Fruit fly (Drosophila melanogaster) whole organism, embryonic: ENCODE measurements around the gene CG8119.

Source experiments
- Atf3 ChIP-seq: fragments of 200-800 bp; sonication (Bioruptor generic); optimal IDR thresholded peaks from 3 replicates; lab custom pipeline; 2016; ENCODE audit warnings: missing biosample characterization, missing genetic modification characterization
- Bteb2 ChIP-seq: fragments of 200-800 bp; sonication (Bioruptor generic); optimal IDR thresholded peaks from 2 replicates; lab custom pipeline; 2016; ENCODE audit warnings: missing biosample characterization, missing genetic modification characterization
- CG10209 ChIP-seq: fragments of 200-800 bp; sonication (Bioruptor generic); optimal IDR thresholded peaks from 3 replicates; lab custom pipeline; 2017; ENCODE audit warnings: missing biosample characterization, mild to moderate bottlenecking, missing genetic modification characterization, missing genetic modification reagents
- CG10267 ChIP-seq: fragments of 200-800 bp; sonication (Bioruptor generic); optimal IDR thresholded peaks from 2 replicates; lab custom pipeline; 2018; ENCODE audit warnings: missing biosample characterization, mild to moderate bottlenecking, missing genetic modification characterization, moderate library complexity
- CG10543 ChIP-seq: fragments of 200-800 bp; sonication (Bioruptor generic); optimal IDR thresholded peaks from 3 replicates; lab custom pipeline; 2017; ENCODE audit warnings: missing biosample characterization, mild to moderate bottlenecking, missing genetic modification characterization, moderate library complexity
- CG11247 ChIP-seq: fragments of 200-800 bp; sonication (Bioruptor generic); IDR thresholded peaks from 2 replicates; pipeline ENCODE4 v1.3.6; 2022; ENCODE audit warnings: missing biosample characterization, missing genetic modification characterization
- CG11398 ChIP-seq: fragments of 200-800 bp; sonication (Bioruptor generic); optimal IDR thresholded peaks from 2 replicates; lab custom pipeline; 2016; ENCODE audit warnings: missing biosample characterization, missing genetic modification characterization
- CG11695 ChIP-seq: fragments of 200-800 bp; sonication (Bioruptor generic); IDR thresholded peaks from 3 replicates; pipeline ENCODE4 v1.3.6; 2022; ENCODE audit warnings: missing biosample characterization, missing genetic modification characterization
- CG12299 ChIP-seq: fragments of 200-800 bp; sonication (Bioruptor generic); optimal IDR thresholded peaks from 2 replicates; lab custom pipeline; 2018; ENCODE audit warnings: missing biosample characterization, mild to moderate bottlenecking, missing genetic modification characterization
- CG13424 ChIP-seq: fragments of 200-800 bp; sonication (Bioruptor generic); optimal IDR thresholded peaks from 2 replicates; lab custom pipeline; 2019; ENCODE audit warnings: missing biosample characterization, mild to moderate bottlenecking, missing genetic modification characterization, moderate library complexity
- CG13775 ChIP-seq: fragments of 200-800 bp; sonication (Bioruptor generic); optimal IDR thresholded peaks from 3 replicates; lab custom pipeline; 2017; ENCODE audit warnings: missing biosample characterization, mild to moderate bottlenecking, missing genetic modification characterization
- CG13894 ChIP-seq: fragments of 200-800 bp; sonication (Bioruptor generic); optimal IDR thresholded peaks from 3 replicates; lab custom pipeline; 2018; ENCODE audit warnings: missing biosample characterization, mild to moderate bottlenecking, missing genetic modification characterization, moderate library complexity
- CG17186 ChIP-seq: fragments of 200-800 bp; sonication (Bioruptor generic); optimal IDR thresholded peaks from 3 replicates; lab custom pipeline; 2017; ENCODE audit warnings: missing biosample characterization, missing genetic modification reagents, missing genetic modification characterization
- CG17328 ChIP-seq: fragments of 200-800 bp; sonication (Bioruptor generic); IDR thresholded peaks from 2 replicates; pipeline ENCODE4 v1.3.6; 2022; ENCODE audit warnings: missing biosample characterization, missing genetic modification characterization
- CG17829 ChIP-seq: fragments of 200-800 bp; optimal IDR thresholded peaks from 2 replicates; lab custom pipeline; 2019; ENCODE audit warnings: missing biosample characterization, mild to moderate bottlenecking, missing genetic modification characterization, moderate library complexity
- CG2678 ChIP-seq: fragments of 200-800 bp; sonication (Bioruptor generic); optimal IDR thresholded peaks from 3 replicates; lab custom pipeline; 2019; ENCODE audit warnings: missing biosample characterization, mild to moderate bottlenecking, missing genetic modification characterization, moderate library complexity
- CG2712 ChIP-seq: fragments of 200-800 bp; optimal IDR thresholded peaks from 3 replicates; lab custom pipeline; 2019; ENCODE audit warnings: missing biosample characterization, mild to moderate bottlenecking, missing genetic modification characterization, moderate library complexity
- CG32767 ChIP-seq: fragments of 200-800 bp; sonication (Bioruptor generic); IDR thresholded peaks from 2 replicates; pipeline ENCODE4 v1.3.6; 2022; ENCODE audit warnings: missing biosample characterization, missing genetic modification characterization
- CG4404 ChIP-seq: fragments of 200-800 bp; sonication (Bioruptor generic); IDR thresholded peaks from 2 replicates; pipeline ENCODE4 v1.3.6; 2022; ENCODE audit warnings: missing biosample characterization, missing genetic modification characterization
- CG4854 ChIP-seq: fragments of 200-800 bp; sonication (Bioruptor generic); optimal IDR thresholded peaks from 2 replicates; lab custom pipeline; 2016; ENCODE audit warnings: missing biosample characterization, missing genetic modification characterization, inconsistent platforms
- CG5180 ChIP-seq: fragments of 200-800 bp; sonication (Bioruptor generic); optimal IDR thresholded peaks from 3 replicates; lab custom pipeline; 2017; ENCODE audit warnings: missing biosample characterization, missing genetic modification characterization, mild to moderate bottlenecking, moderate library complexity, missing genetic modification reagents
- CG6254 ChIP-seq: fragments of 200-800 bp; sonication (Bioruptor generic); optimal IDR thresholded peaks from 3 replicates; lab custom pipeline; 2017; ENCODE audit warnings: mild to moderate bottlenecking, missing biosample characterization, missing genetic modification reagents, missing genetic modification characterization
- CG6689 ChIP-seq: fragments of 200-800 bp; sonication (Bioruptor generic); IDR thresholded peaks from 2 replicates; pipeline ENCODE4 v1.3.6; 2022; ENCODE audit warnings: missing biosample characterization, missing genetic modification characterization
- CG7839 ChIP-seq: fragments of 200-800 bp; sonication (Bioruptor generic); optimal IDR thresholded peaks from 3 replicates; lab custom pipeline; 2018; ENCODE audit warnings: missing biosample characterization, mild to moderate bottlenecking, missing genetic modification characterization, moderate library complexity
- CG9609 ChIP-seq: fragments of 200-800 bp; sonication (Bioruptor generic); optimal IDR thresholded peaks from 3 replicates; lab custom pipeline; 2016; ENCODE audit warnings: missing biosample characterization, missing genetic modification characterization
- CTCF ChIP-seq: fragments of 200-800 bp; sonication (Bioruptor generic); optimal IDR thresholded peaks from 2 replicates; lab custom pipeline; 2017; ENCODE audit warnings: missing biosample characterization, mild to moderate bottlenecking, missing genetic modification characterization, moderate library complexity
- CkIIα-i1 ChIP-seq: fragments of 200-800 bp; sonication (Bioruptor generic); IDR thresholded peaks from 2 replicates; pipeline ENCODE4 v1.3.6; 2022; ENCODE audit warnings: missing biosample characterization, missing genetic modification characterization
- Dad ChIP-seq: fragments of 200-800 bp; sonication (Bioruptor generic); optimal IDR thresholded peaks from 3 replicates; lab custom pipeline; 2016; ENCODE audit warnings: missing biosample characterization, missing genetic modification characterization
- Doc2 ChIP-seq: fragments of 200-800 bp; sonication (Bioruptor generic); IDR thresholded peaks from 2 replicates; pipeline ENCODE4 v1.3.6; 2022; ENCODE audit warnings: missing biosample characterization, missing genetic modification characterization
- Elba2 ChIP-seq: fragments of 200-800 bp; sonication (Bioruptor generic); optimal IDR thresholded peaks from 3 replicates; lab custom pipeline; 2016; ENCODE audit warnings: missing biosample characterization, missing genetic modification characterization
- Ets65A ChIP-seq: fragments of 200-800 bp; sonication (Bioruptor generic); peaks from one replicate; lab custom pipeline; 2016; ENCODE audit warnings: missing biosample characterization, missing genetic modification characterization
- Fer3 ChIP-seq: fragments of 200-800 bp; sonication (Bioruptor generic); optimal IDR thresholded peaks from 2 replicates; lab custom pipeline; 2018; ENCODE audit warnings: missing biosample characterization, mild to moderate bottlenecking, missing genetic modification characterization, moderate library complexity
- Gsc ChIP-seq: fragments of 200-800 bp; sonication (Bioruptor generic); IDR thresholded peaks from 2 replicates; pipeline ENCODE4 v1.3.6; 2022; ENCODE audit warnings: missing biosample characterization, missing genetic modification characterization
- Hmx ChIP-seq: fragments of 200-800 bp; sonication (Bioruptor generic); optimal IDR thresholded peaks from 2 replicates; lab custom pipeline; 2016; ENCODE audit warnings: missing biosample characterization, missing genetic modification characterization
- Med ChIP-seq: fragments of 200-800 bp; sonication (Bioruptor generic); peaks from one replicate; lab custom pipeline; 2016; ENCODE audit warnings: missing biosample characterization, missing genetic modification characterization, mild to moderate bottlenecking, inconsistent platforms, moderate library complexity
- NfI ChIP-seq: fragments of 200-800 bp; sonication (Bioruptor generic); optimal IDR thresholded peaks from 3 replicates; lab custom pipeline; 2018; ENCODE audit warnings: missing biosample characterization, mild to moderate bottlenecking, missing genetic modification characterization, moderate library complexity
- Taf1 ChIP-seq: fragments of 200-800 bp; sonication (Bioruptor generic); IDR thresholded peaks from 2 replicates; pipeline ENCODE4 v1.3.6; 2022; ENCODE audit warnings: missing biosample characterization, missing genetic modification characterization
- Vsx1 ChIP-seq: fragments of 200-800 bp; sonication (Bioruptor generic); optimal IDR thresholded peaks from 2 replicates; lab custom pipeline; 2017; ENCODE audit warnings: missing biosample characterization, mild to moderate bottlenecking, missing genetic modification characterization, missing genetic modification reagents
- ash1 ChIP-seq: fragments of 200-800 bp; sonication (Bioruptor generic); optimal IDR thresholded peaks from 2 replicates; lab custom pipeline; 2018; ENCODE audit warnings: missing biosample characterization, mild to moderate bottlenecking, missing genetic modification characterization
- bigmax ChIP-seq: fragments of 200-800 bp; sonication (Bioruptor generic); optimal IDR thresholded peaks from 2 replicates; lab custom pipeline; 2018; ENCODE audit warnings: missing biosample characterization, mild to moderate bottlenecking, missing genetic modification characterization
- dysf ChIP-seq: fragments of 200-800 bp; sonication (Bioruptor generic); IDR thresholded peaks from 3 replicates; pipeline ENCODE4 v1.3.6; 2022; ENCODE audit warnings: missing biosample characterization, missing genetic modification characterization
- ems ChIP-seq: fragments of 200-800 bp; sonication (Bioruptor generic); optimal IDR thresholded peaks from 3 replicates; lab custom pipeline; 2016; ENCODE audit warnings: missing biosample characterization, missing genetic modification characterization
- grn ChIP-seq: fragments of 200-800 bp; sonication (Bioruptor generic); optimal IDR thresholded peaks from 3 replicates; lab custom pipeline; 2017; ENCODE audit warnings: missing biosample characterization, missing genetic modification characterization
- hkb ChIP-seq, 2 experiments: fragments of 200-800 bp in 1 of 2; fragments of >200 bp in 1 of 2; sonication (Bioruptor generic) in 1 of 2; IDR thresholded peaks in 1 of 2; optimal IDR thresholded peaks in 1 of 2; 2 replicates each; pipeline versions ENCODE4 v1.3.6 to Lab custom; 2017 to 2022; ENCODE audit warnings: missing biosample characterization in 1 of 2, missing genetic modification characterization in 1 of 2
- hth ChIP-seq: fragments of >200 bp; optimal IDR thresholded peaks from 2 replicates; lab custom pipeline; 2017; ENCODE audit warnings: inconsistent platforms
- jumu ChIP-seq: fragments of 200-800 bp; sonication (Bioruptor generic); optimal IDR thresholded peaks from 3 replicates; lab custom pipeline; 2016; ENCODE audit warnings: missing biosample characterization, missing genetic modification characterization
- lmd ChIP-seq: fragments of 200-800 bp; sonication (Bioruptor generic); IDR thresholded peaks from 2 replicates; pipeline ENCODE4 v1.3.6; 2022; ENCODE audit warnings: missing biosample characterization, missing genetic modification characterization
- odd ChIP-seq: fragments of 200-800 bp; sonication (Bioruptor generic); optimal IDR thresholded peaks from 2 replicates; lab custom pipeline; 2017; ENCODE audit warnings: missing biosample characterization, mild to moderate bottlenecking, missing genetic modification characterization
- pum ChIP-seq: fragments of 200-800 bp; sonication (Bioruptor generic); optimal IDR thresholded peaks from 2 replicates; lab custom pipeline; 2016; ENCODE audit warnings: missing biosample characterization, missing genetic modification characterization
- shn ChIP-seq: fragments of 200-800 bp; sonication (Bioruptor generic); optimal IDR thresholded peaks from 3 replicates; lab custom pipeline; 2016; ENCODE audit warnings: missing biosample characterization, missing genetic modification characterization
- sima ChIP-seq: fragments of 200-800 bp; sonication (Bioruptor generic); optimal IDR thresholded peaks from 2 replicates; lab custom pipeline; 2016; ENCODE audit warnings: missing biosample characterization, missing genetic modification characterization
- sqz ChIP-seq: fragments of 200-800 bp; sonication (Bioruptor generic); optimal IDR thresholded peaks from 3 replicates; lab custom pipeline; 2018; ENCODE audit warnings: missing biosample characterization, mild to moderate bottlenecking, missing genetic modification characterization

Gene CG8119

dm6 chrX:15622970-15623402 is 39.4 kb upstream of the CG8119 start (continued):
- TF ChIP-seq lmd (GFP tag; lab: Robert Waterston, UW) (peak; percentile 92), sima (GFP tag; lab: Kevin White, UChicago) (no peak), jumu (peak; percentile 88), CG13775 (GFP tag; lab: Kevin White, UChicago) (peak; percentile 48), bigmax (no peak), CG13424 (tag; lab: Kevin White, UChicago) (peak; percentile 81), CG2712 (peak; percentile 73), NfI (GFP tag; lab: Kevin White, UChicago) (peak; percentile 74), CG17829 (peak; percentile 51), CG17186 (GFP tag; lab: Kevin White, UChicago) (peak; percentile 12), CG32767 (GFP tag; lab: Robert Waterston, UW) (peak; percentile 74), CG5180 (GFP tag; lab: Kevin White, UChicago) (peak; percentile 35), CG10543 (GFP tag; lab: Kevin White, UChicago) (no peak), CTCF (GFP tag; lab: Kevin White, UChicago) (no peak), CG9609 (GFP tag; lab: Kevin White, UChicago) (peak; percentile 57), dysf (GFP tag; lab: Robert Waterston, UW) (peak; percentile 93), Gsc (GFP tag; lab: Robert Waterston, UW) (peak; percentile 42; the same call in 1 of the 2 replicates), CG12299 (no peak), Bteb2 (GFP tag; lab: Kevin White, UChicago) (peak; percentile 30), CG11695 (GFP tag; lab: Robert Waterston, UW) (peak; percentile 86), Vsx1 (GFP tag; lab: Kevin White, UChicago) (peak; percentile 38), CG17328 (peak; percentile 83), hkb (optimal IDR thresholded peaks at IDR 0.05; lab: Kevin White, UChicago) (no peak), hkb (GFP tag; IDR thresholded peaks at IDR 0.05; lab: Robert Waterston, UW) (peak; percentile 92), CG11247 (GFP tag; lab: Robert Waterston, UW) (peak; percentile 83), CG4854 (GFP tag; lab: Kevin White, UChicago) (peak; percentile 61), Hmx (GFP tag; lab: Kevin White, UChicago) (peak; percentile 34), CG6254 (GFP tag; lab: Kevin White, UChicago) (peak; percentile 6), CG7839 (tag; lab: Kevin White, UChicago) (peak; percentile 85), shn (peak; percentile 64), Elba2 (GFP tag; lab: Kevin White, UChicago) (no peak), Doc2 (GFP tag; lab: Robert Waterston, UW) (peak; percentile 32; the same call in 1 of the 2 replicates), ash1 (GFP tag; lab: Kevin White, UChicago) (no peak), hth (lab: Kevin White, UChicago) (no peak), CG10209 (GFP tag; lab: Kevin White, UChicago) (peak; percentile 60), Ets65A (peak; percentile 91), ems (GFP tag; lab: Kevin White, UChicago) (peak; percentile 55), grn (GFP tag; lab: Kevin White, UChicago) (peak; percentile 58), pum (GFP tag; lab: Kevin White, UChicago) (peak; percentile 90), sqz (GFP tag; lab: Kevin White, UChicago) (peak; percentile 82), odd (GFP tag; lab: Kevin White, UChicago) (peak; percentile 47), Dad (GFP tag; lab: Kevin White, UChicago) (peak; percentile 70), CG2678 (tag; lab: Kevin White, UChicago) (peak; percentile 86), Taf1 (peak; percentile 69), CG6689 (GFP tag; lab: Robert Waterston, UW) (peak; percentile 81), Fer3 (tag; lab: Kevin White, UChicago) (peak; percentile 73), CG13894 (no peak), Atf3 (GFP tag; lab: Kevin White, UChicago) (peak; percentile 40), CkIIα-i1 (GFP tag; lab: Robert Waterston, UW) (peak; percentile 31), Med (peak; percentile 95), CG11398 (GFP tag; lab: Kevin White, UChicago) (peak; percentile 42), CG4404 (GFP tag; lab: Robert Waterston, UW) (no peak), CG10267 (tag; lab: Kevin White, UChicago) (peak; percentile 52)
